Worm (Caenorhabditis elegans) whole organism, L4/young adult: ENCODE data around the gene sipa-1.

ENCODE experiments used
- W03F9.2 ChIP-seq: fragments of 150-350 bp; optimal IDR thresholded peaks from 2 replicates; lab custom pipeline; 2014; ENCODE audit warnings: missing biosample characterization, missing genetic modification characterization
- dao-5 ChIP-seq: sonication (generic microtip); optimal IDR thresholded peaks from 2 replicates; lab custom pipeline; 2016; ENCODE audit warnings: missing genotype, missing genetic modification characterization, moderate library complexity, missing compliant biosample characterization
- him-1 ChIP-seq: sonication (generic microtip); optimal IDR thresholded peaks from 2 replicates; lab custom pipeline; 2016; ENCODE audit warnings: missing genotype, missing genetic modification reagents, missing genetic modification characterization, missing compliant biosample characterization

DNA sequence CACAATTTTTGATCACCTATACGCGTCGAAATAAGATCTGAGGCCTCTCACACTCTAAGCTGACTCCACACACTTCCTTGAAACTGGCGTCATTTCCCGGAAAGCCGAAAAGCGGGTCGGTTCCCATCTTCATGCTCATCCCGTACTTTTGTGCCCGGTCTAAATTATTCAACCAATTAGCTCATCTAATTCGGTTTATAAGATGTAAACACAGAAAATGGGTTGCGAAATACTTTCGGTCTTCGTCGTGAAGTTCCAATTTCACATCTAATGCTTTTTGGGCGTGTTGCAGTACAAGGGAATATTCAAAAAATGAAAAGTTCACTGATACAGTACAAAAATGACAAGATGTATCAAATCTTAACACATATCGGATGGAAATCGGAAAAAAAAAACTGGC lies 6.0 kb downstream of the sipa-1 start:
- TF ChIP-seq W03F9.2 (tag; lab: Kevin White, UChicago): no peak
- no peak for TF ChIP-seq dao-5 (tag; lab: Kevin White, UChicago)
- TF ChIP-seq him-1 (tag; lab: Kevin White, UChicago): no peak
